Fruit fly (Drosophila melanogaster) whole organism, adult: Measurements from ENCODE around the gene Pgm1.

Source experiments
- CG11617 ChIP-seq: fragments of 200-800 bp; sonication (Bioruptor generic); optimal IDR thresholded peaks from 2 replicates; lab custom pipeline; 2017; ENCODE audit warnings: mild to moderate bottlenecking, missing biosample characterization, missing genetic modification reagents, missing genetic modification characterization
- CG12768 ChIP-seq: fragments of 200-800 bp; sonication (Bioruptor generic); optimal IDR thresholded peaks from 2 replicates; lab custom pipeline; 2017; ENCODE audit warnings: missing biosample characterization, missing genetic modification characterization, mild to moderate bottlenecking, moderate library complexity, missing genetic modification reagents
- CG33017 ChIP-seq: fragments of 200-800 bp; sonication (Bioruptor generic); optimal IDR thresholded peaks from 2 replicates; lab custom pipeline; 2018; ENCODE audit warnings: missing biosample characterization, mild to moderate bottlenecking, missing genetic modification characterization, moderate library complexity
- CG7101 ChIP-seq: fragments of 200-800 bp; sonication (Bioruptor generic); optimal IDR thresholded peaks from 2 replicates; lab custom pipeline; 2018; ENCODE audit warnings: missing biosample characterization, mild to moderate bottlenecking, missing genetic modification characterization, moderate library complexity
- kay ChIP-seq: fragments of 200-800 bp; sonication (Bioruptor generic); peaks from one replicate; lab custom pipeline; 2016; ENCODE audit warnings: missing biosample characterization, missing genetic modification characterization, borderline replicate concordance
- ovo ChIP-seq: fragments of 200-800 bp; sonication (Bioruptor generic); optimal IDR thresholded peaks from 2 replicates; lab custom pipeline; 2016; ENCODE audit warnings: missing biosample characterization, missing genetic modification characterization
- pad ChIP-seq: fragments of 200-800 bp; sonication (Bioruptor generic); optimal IDR thresholded peaks from 3 replicates; lab custom pipeline; 2017; ENCODE audit warnings: missing biosample characterization, missing genetic modification characterization, mild to moderate bottlenecking, moderate library complexity, missing genetic modification reagents
- toe ChIP-seq: fragments of 200-800 bp; sonication (Bioruptor generic); optimal IDR thresholded peaks from 2 replicates; lab custom pipeline; 2016; ENCODE audit warnings: missing biosample characterization, missing genetic modification characterization

dm6 chr3L:16158322-16158721, 30.0 kb upstream of the Pgm1 start:
- TF ChIP-seq ovo (GFP tag; lab: Kevin White, UChicago), result no peak
- no peak for TF ChIP-seq CG12768
- no peak for TF ChIP-seq CG11617 (GFP tag; lab: Kevin White, UChicago)
- TF ChIP-seq CG33017 (tag; lab: Kevin White, UChicago), result no peak
- TF ChIP-seq kay, result no peak
- no peak for TF ChIP-seq CG7101 (tag; lab: Kevin White, UChicago)
- no peak for TF ChIP-seq toe (GFP tag; lab: Kevin White, UChicago)
- no peak for TF ChIP-seq pad (GFP tag; lab: Kevin White, UChicago)
